Worm (Caenorhabditis elegans) whole organism, midembryonic: Measurements from ENCODE around the gene ZC239.14.

Experiments
- T22C8.4 ChIP-seq: fragments of 200-800 bp; sonication (Bioruptor generic); IDR thresholded peaks from 2 replicates; pipeline ENCODE4 v1.3.6; 2022; ENCODE audit warnings: missing genetic modification characterization, missing compliant biosample characterization
- med-1 ChIP-seq: sonication (generic microtip); optimal IDR thresholded peaks from 2 replicates; lab custom pipeline; 2017; ENCODE audit warnings: missing genetic modification characterization, mild to moderate bottlenecking, missing compliant biosample characterization, antibody characterized with exemption, missing genetic modification reagents; ENCODE audit not compliant: insufficient read depth
- tab-1 ChIP-seq: fragments of 200-800 bp; sonication (Bioruptor generic); IDR thresholded peaks from 2 replicates; pipeline ENCODE4 v1.3.6; 2022; ENCODE audit warnings: missing genetic modification characterization, missing compliant biosample characterization
- ztf-23 ChIP-seq: fragments of 200-800 bp; sonication (Bioruptor generic); IDR thresholded peaks from 2 replicates; pipeline ENCODE4 v1.3.6; 2022; ENCODE audit warnings: missing genetic modification reagents, missing genetic modification characterization, missing compliant biosample characterization
- ztf-29 ChIP-seq: fragments of 200-800 bp; sonication (Bioruptor generic); IDR thresholded peaks from 2 replicates; pipeline ENCODE4 v1.3.6; 2022; ENCODE audit warnings: missing genetic modification reagents, missing genetic modification characterization, missing compliant biosample characterization

DNA sequence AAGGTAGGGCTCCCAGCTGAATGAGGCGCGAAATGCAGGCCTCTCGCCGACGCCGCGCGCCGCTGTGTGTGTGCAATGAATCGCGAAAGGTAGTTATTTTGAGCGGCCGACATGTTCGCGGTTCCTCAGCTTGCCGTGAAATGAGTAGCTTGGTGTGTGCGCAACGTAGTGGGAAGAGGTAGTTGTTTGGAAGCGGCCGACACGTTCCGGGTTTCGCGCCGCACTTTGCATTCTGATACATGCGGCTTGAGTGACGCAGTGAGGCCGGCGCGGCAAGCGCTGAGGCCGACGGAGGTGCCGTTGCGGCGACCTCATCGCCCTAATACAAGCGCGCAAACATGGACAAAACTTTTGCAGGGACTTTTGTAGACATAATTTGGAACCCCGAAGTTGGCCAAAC, 26.1 kb downstream of the ZC239.14 start:
- TF ChIP-seq ztf-23 (GFP tag; lab: Robert Waterston, UW) (no peak), T22C8.4 (GFP tag; lab: Robert Waterston, UW) (no peak), med-1 (GFP tag; lab: Kevin White, UChicago) (no peak), tab-1 (no peak), ztf-29 (GFP tag; lab: Robert Waterston, UW) (no peak)
